Worm (Caenorhabditis elegans): Measurements from ENCODE around the gene daf-22.
A peak's percentile ranks its signal among the peaks of the same experiment; 100 is the strongest.

The daf-22 gene

ce11 chrII:12417996-12418395, 7.5 kb downstream of the daf-22 start:
- TF ChIP-seq nhr-11 (tag; optimal IDR thresholded peaks at IDR 0.05) (no peak), unc-55 (GFP tag; optimal IDR thresholded peaks at IDR 0.05) (no peak), skn-1 (tag; optimal IDR thresholded peaks at IDR 0.05) (no peak), sma-9 (GFP tag; optimal IDR thresholded peaks at IDR 0.05) (peak; percentile 10), sma-9 (tag; optimal IDR thresholded peaks at IDR 0.05) (no peak), nhr-237 (tag; optimal IDR thresholded peaks at IDR 0.05) (no peak), nhr-10 (tag; optimal IDR thresholded peaks at IDR 0.05) (no peak), nhr-12 (tag; optimal IDR thresholded peaks at IDR 0.05) (no peak), aly-2 (tag; optimal IDR thresholded peaks at IDR 0.05) (no peak)

ce11 chrII:12417514-12417913, 8.0 kb downstream of the daf-22 start, which contains the start of gene sre-27:
sre-27 (minus strand) TSS chrII:12417614.
- no peak for TF ChIP-seq fos-1 (tag; optimal IDR thresholded peaks at IDR 0.05)
- TF ChIP-seq F13H6.1 (tag; optimal IDR thresholded peaks at IDR 0.05) = no peak
- TF ChIP-seq nhr-237 (tag; optimal IDR thresholded peaks at IDR 0.05) = no peak
- no peak for TF ChIP-seq nhr-11 (tag; optimal IDR thresholded peaks at IDR 0.05)
- no peak for TF ChIP-seq nhr-10 (tag; optimal IDR thresholded peaks at IDR 0.05)
- TF ChIP-seq nhr-77 (tag; optimal IDR thresholded peaks at IDR 0.05) = no peak
- TF ChIP-seq ztf-1 (GFP tag; conservative IDR thresholded peaks at IDR 0.05) = no peak
- no peak for TF ChIP-seq unc-62 (GFP tag; optimal IDR thresholded peaks at IDR 0.05)
- no peak for TF ChIP-seq lsy-2 (tag; optimal IDR thresholded peaks at IDR 0.05)
- TF ChIP-seq ztf-4 (tag; optimal IDR thresholded peaks at IDR 0.05) = no peak
- no peak for TF ChIP-seq unc-39 (tag; optimal IDR thresholded peaks at IDR 0.05)
- no peak for TF ChIP-seq peb-1 (tag; optimal IDR thresholded peaks at IDR 0.05)
- TF ChIP-seq lin-13 (GFP tag; optimal IDR thresholded peaks at IDR 0.05) = no peak
- no peak for TF ChIP-seq gmeb-1 (tag; optimal IDR thresholded peaks at IDR 0.05)
- no peak for TF ChIP-seq ZK546.5 (tag; optimal IDR thresholded peaks at IDR 0.05)

ce11 chrII:12414805-12415204, 10.7 kb downstream of the daf-22 start, which contains the start of gene Y57A10C.11:
Y57A10C.11 (minus strand) TSS chrII:12414905.
- no peak for TF ChIP-seq ceh-16 (tag; optimal IDR thresholded peaks at IDR 0.05)
- TF ChIP-seq crh-2 (tag; optimal IDR thresholded peaks at IDR 0.05) = no peak
- TF ChIP-seq alr-1 (tag; optimal IDR thresholded peaks at IDR 0.05) = no peak
- no peak for TF ChIP-seq unc-62 (GFP tag; optimal IDR thresholded peaks at IDR 0.05)
- no peak for TF ChIP-seq elt-1 (tag; optimal IDR thresholded peaks at IDR 0.05)
- no peak for TF ChIP-seq F13H6.1 (tag; optimal IDR thresholded peaks at IDR 0.05)
- TF ChIP-seq sma-9 (GFP tag; optimal IDR thresholded peaks at IDR 0.05) = no peak
- TF ChIP-seq sma-9 (tag; optimal IDR thresholded peaks at IDR 0.05) = no peak

- no peak for TF ChIP-seq ztf-4 (tag; optimal IDR thresholded peaks at IDR 0.05)
- no peak for TF ChIP-seq unc-62 (GFP tag; optimal IDR thresholded peaks at IDR 0.05)
- TF ChIP-seq elt-3 (tag; optimal IDR thresholded peaks at IDR 0.05) = no peak
- TF ChIP-seq dmd-4 (tag; optimal IDR thresholded peaks at IDR 0.05) = no peak
- TF ChIP-seq gmeb-1 (tag; optimal IDR thresholded peaks at IDR 0.05) = no peak
- no peak for TF ChIP-seq lin-11 (tag; optimal IDR thresholded peaks at IDR 0.05)
- no peak for TF ChIP-seq mbf-1 (tag; optimal IDR thresholded peaks at IDR 0.05)
- no peak for TF ChIP-seq ama-1 (optimal IDR thresholded peaks at IDR 0.05)
- TF ChIP-seq crh-2 (tag; optimal IDR thresholded peaks at IDR 0.05) = no peak
- no peak for TF ChIP-seq ztf-11 (tag; optimal IDR thresholded peaks at IDR 0.05)
- TF ChIP-seq nhr-25 (tag; optimal IDR thresholded peaks at IDR 0.05) = no peak
- TF ChIP-seq lin-13 (GFP tag; optimal IDR thresholded peaks at IDR 0.05) = no peak
- no peak for TF ChIP-seq nhr-12 (tag; optimal IDR thresholded peaks at IDR 0.05)
- no peak for TF ChIP-seq ztf-1 (GFP tag; conservative IDR thresholded peaks at IDR 0.05)
- TF ChIP-seq egl-27 (tag; optimal IDR thresholded peaks at IDR 0.05) = no peak
- TF ChIP-seq fos-1 (tag; optimal IDR thresholded peaks at IDR 0.05) = no peak
- no peak for TF ChIP-seq lin-39 (tag; optimal IDR thresholded peaks at IDR 0.05)
Measured at ce11 chrII:12412417-12412816, 13.1 kb downstream of the daf-22 start, which contains the start of gene Y57A10C.1. Y57A10C.1 (minus strand) TSS chrII:12412517.

ce11 chrII:12410107-12410506, 15.4 kb downstream of the daf-22 start, which contains the start of gene F57G9.3:
F57G9.3 (minus strand) TSS chrII:12410207.
- TF ChIP-seq zag-1 (tag; optimal IDR thresholded peaks at IDR 0.05) (no peak), Y55F3AM.14 (GFP tag; optimal IDR thresholded peaks at IDR 0.05) (no peak), gmeb-1 (tag; optimal IDR thresholded peaks at IDR 0.05) (no peak), alr-1 (tag; optimal IDR thresholded peaks at IDR 0.05) (no peak), sma-9 (GFP tag; optimal IDR thresholded peaks at IDR 0.05) (no peak), sma-9 (tag; optimal IDR thresholded peaks at IDR 0.05) (no peak), mab-5 (tag; optimal IDR thresholded peaks at IDR 0.05) (no peak), F13H6.1 (tag; optimal IDR thresholded peaks at IDR 0.05) (no peak), snpc-4 (tag; optimal IDR thresholded peaks at IDR 0.05) (no peak), nhr-6 (tag; optimal IDR thresholded peaks at IDR 0.05) (no peak), ceh-82 (tag; optimal IDR thresholded peaks at IDR 0.05) (no peak), nhr-25 (tag; optimal IDR thresholded peaks at IDR 0.05) (no peak), lin-13 (GFP tag; optimal IDR thresholded peaks at IDR 0.05) (no peak), ztf-4 (tag; optimal IDR thresholded peaks at IDR 0.05) (no peak), mdl-1 (tag; optimal IDR thresholded peaks at IDR 0.05) (no peak), mbf-1 (tag; optimal IDR thresholded peaks at IDR 0.05) (no peak), fos-1 (tag; optimal IDR thresholded peaks at IDR 0.05) (no peak), unc-55 (GFP tag; optimal IDR thresholded peaks at IDR 0.05) (no peak)
